Fruit fly (Drosophila melanogaster): ENCODE data around the gene ine.

ine gene

DNA sequence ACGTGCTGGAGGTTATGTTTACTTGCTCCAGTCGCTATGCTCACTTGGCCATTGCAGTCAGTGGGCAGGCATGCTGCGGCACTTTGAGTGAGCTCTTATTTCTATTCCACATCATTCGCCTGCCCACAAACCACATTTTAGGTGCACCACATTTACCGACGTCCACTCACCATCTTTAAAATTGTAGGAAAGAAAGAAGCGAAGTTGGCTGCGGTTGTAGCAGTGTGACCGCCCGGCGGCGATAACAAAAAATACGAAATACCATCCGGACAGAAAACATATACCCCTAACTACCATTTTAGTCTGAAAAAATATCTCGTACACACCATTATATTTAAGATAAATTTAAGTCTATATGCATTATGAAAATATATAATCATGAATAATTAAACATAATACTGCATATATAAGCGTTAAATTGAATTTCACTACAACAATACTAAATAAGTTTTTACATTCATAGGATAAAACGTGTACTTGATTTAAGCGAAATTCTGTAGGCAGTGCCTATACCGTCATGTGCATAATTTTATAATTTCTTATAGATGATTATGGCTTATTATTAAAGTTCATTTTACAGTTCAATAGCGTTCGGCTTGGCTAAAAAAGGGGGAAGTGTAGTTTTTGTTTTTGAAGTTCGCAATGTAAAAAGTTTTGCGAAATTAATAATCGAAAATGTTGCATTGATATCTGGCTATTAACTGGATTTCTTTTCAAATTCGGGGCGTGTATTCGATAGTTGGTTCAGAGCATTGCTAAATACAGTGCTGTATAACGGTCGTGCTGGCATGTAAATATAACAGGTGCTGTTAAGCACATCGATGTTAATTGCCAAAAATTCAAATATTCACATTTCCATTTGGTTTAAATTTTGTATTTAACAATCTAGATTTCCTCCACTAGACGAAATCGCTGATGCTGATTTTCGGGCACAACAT lies 18.4 kb downstream of the ine start, which contains the start of gene RpL27A (continued):
- TF ChIP-seq CG12769 (tag; optimal IDR thresholded peaks at IDR 0.05) (peak; percentile 72), dmrt11E (tag; optimal IDR thresholded peaks at IDR 0.05) (peak; percentile 58), CG4617 (GFP tag; optimal IDR thresholded peaks at IDR 0.05; ENCODE audit: borderline replicate concordance) (peak; percentile 44), klu (GFP tag; IDR thresholded peaks at IDR 0.05) (peak; percentile 35; the same call in 1 of the 2 replicates), Ets65A (GFP tag) (peak; percentile 96), TFAM (GFP tag; optimal IDR thresholded peaks at IDR 0.05) (peak; percentile 17), Lim3 (GFP tag; IDR thresholded peaks at IDR 0.05) (no peak), Dp (GFP tag; optimal IDR thresholded peaks at IDR 0.05) (peak; percentile 72), CG2120 (GFP tag; optimal IDR thresholded peaks at IDR 0.05) (peak; percentile 41), pan (optimal IDR thresholded peaks at IDR 0.05) (no peak), pan (GFP tag; optimal IDR thresholded peaks at IDR 0.05 in 1 of 2, IDR thresholded peaks at IDR 0.05 in 1 of 2) (peak in 1 of 2 experiments; percentile 78), prd (optimal IDR thresholded peaks at IDR 0.05) (no peak), prd (GFP tag; IDR thresholded peaks at IDR 0.05) (peak; percentile 65), Atf-2 (GFP tag; optimal IDR thresholded peaks at IDR 0.05) (peak; percentile 60), sna (GFP tag; IDR thresholded peaks at IDR 0.05; ENCODE audit: partially characterized antibody) (peak; percentile 71), eyg (GFP tag; optimal IDR thresholded peaks at IDR 0.05) (peak; percentile 55), abd-A (tag; optimal IDR thresholded peaks at IDR 0.05) (no peak), NC2α (GFP tag; optimal IDR thresholded peaks at IDR 0.05) (peak; percentile 56), tin (GFP tag; optimal IDR thresholded peaks at IDR 0.05) (peak; percentile 59), dmrt99B (tag; optimal IDR thresholded peaks at IDR 0.05) (peak; percentile 59), H2.0 (GFP tag; IDR thresholded peaks at IDR 0.05) (peak; percentile 82), Dref (GFP tag; IDR thresholded peaks at IDR 0.05) (peak; percentile 61), nmo (GFP tag; optimal IDR thresholded peaks at IDR 0.05) (peak; percentile 79), CG7963 (GFP tag; IDR thresholded peaks at IDR 0.05; ENCODE audit: partially characterized antibody) (no peak), Taf1 (GFP tag; IDR thresholded peaks at IDR 0.05) (peak; percentile 28; the same call in 1 of the 2 replicates), Kr (GFP tag; optimal IDR thresholded peaks at IDR 0.05) (no peak), p53 (GFP tag; optimal IDR thresholded peaks at IDR 0.05) (peak; percentile 44), H15 (GFP tag; IDR thresholded peaks at IDR 0.05) (peak; percentile 81), Pdp1 (GFP tag; optimal IDR thresholded peaks at IDR 0.05) (peak; percentile 29 to 62), CG34422 (GFP tag; IDR thresholded peaks at IDR 0.05) (peak; percentile 81; the same call in 2 of the 3 replicates), Eip74EF (GFP tag; optimal IDR thresholded peaks at IDR 0.05) (peak in 1 of 2 experiments; percentile 62), CG5953 (GFP tag; IDR thresholded peaks at IDR 0.05) (peak; percentile 73), CG3163 (GFP tag; optimal IDR thresholded peaks at IDR 0.05) (peak; percentile 58), CG13775 (GFP tag; optimal IDR thresholded peaks at IDR 0.05) (peak; percentile 82), CG5245 (GFP tag; optimal IDR thresholded peaks at IDR 0.05) (peak; percentile 65), Hr39 (optimal IDR thresholded peaks at IDR 0.05) (no peak), CG12659 (GFP tag; optimal IDR thresholded peaks at IDR 0.05) (peak; percentile 92), CG11696 (GFP tag; IDR thresholded peaks at IDR 0.05) (peak; percentile 77), CG17359 (tag; optimal IDR thresholded peaks at IDR 0.05) (peak; percentile 72), HLH54F (GFP tag; optimal IDR thresholded peaks at IDR 0.05) (peak; percentile 30), Meics (GFP tag; optimal IDR thresholded peaks at IDR 0.05) (peak; percentile 87), pros (GFP tag; optimal IDR thresholded peaks at IDR 0.05) (peak; percentile 16), CG3407 (GFP tag; optimal IDR thresholded peaks at IDR 0.05) (peak; percentile 80), CG12299 (tag; optimal IDR thresholded peaks at IDR 0.05) (peak; percentile 60), Camta (GFP tag; optimal IDR thresholded peaks at IDR 0.05) (peak; percentile 66), gce (GFP tag; IDR thresholded peaks at IDR 0.05) (peak; percentile 85), CG4360 (GFP tag; IDR thresholded peaks at IDR 0.05) (peak; percentile 58; the same call in 1 of the 2 replicates), CG2129 (GFP tag; IDR thresholded peaks at IDR 0.05; ENCODE audit: partially characterized antibody) (no peak), CG4424 (GFP tag; optimal IDR thresholded peaks at IDR 0.05) (peak; percentile 69)
